Worm (Caenorhabditis elegans): ENCODE results near the gene cdh-12.

The cdh-12 gene

ce11 chrIII:1214121-1214673 is 62.4 kb downstream of the cdh-12 start (continued):
- peak; percentile 32 for TF ChIP-seq lsl-1 (GFP tag; optimal IDR thresholded peaks at IDR 0.05)
- no peak for TF ChIP-seq sptf-2 (GFP tag; optimal IDR thresholded peaks at IDR 0.05)
- TF ChIP-seq rpc-1 (optimal IDR thresholded peaks at IDR 0.05): no peak
- no peak for TF ChIP-seq rpc-1 (tag; optimal IDR thresholded peaks at IDR 0.05)
- no peak for TF ChIP-seq let-607 (tag; optimal IDR thresholded peaks at IDR 0.05)
- TF ChIP-seq nfyb-1 (GFP tag; IDR thresholded peaks at IDR 0.05): no peak
- TF ChIP-seq fkh-3 (tag; optimal IDR thresholded peaks at IDR 0.05): no peak
- TF ChIP-seq ceh-58 (GFP tag; IDR thresholded peaks at IDR 0.05): 0 out of 2 replicates have a peak, but pooled peaks have one; percentile 10
- TF ChIP-seq snpc-1.1 (tag; optimal IDR thresholded peaks at IDR 0.05; ENCODE audit: insufficient read depth): peak; percentile 58
- TF ChIP-seq B0336.3 (GFP tag; IDR thresholded peaks at IDR 0.05): no peak

ce11 chrIII:1214680-1215079 is 62.8 kb downstream of the cdh-12 start, which contains the start of gene Y119D3B.21:
Y119D3B.21 (plus strand) TSS chrIII:1215000.
- no peak for TF ChIP-seq ztf-18 (tag; optimal IDR thresholded peaks at IDR 0.05)
- no peak for TF ChIP-seq rec-8 (tag; optimal IDR thresholded peaks at IDR 0.05)
- no peak for TF ChIP-seq sdz-38 (tag; optimal IDR thresholded peaks at IDR 0.05)
- TF ChIP-seq nhr-120 (GFP tag; IDR thresholded peaks at IDR 0.05): no peak
- TF ChIP-seq bed-1 (GFP tag; IDR thresholded peaks at IDR 0.05): no peak
- no peak for TF ChIP-seq egl-18 (GFP tag; IDR thresholded peaks at IDR 0.05)
- no peak for TF ChIP-seq tlf-1 (GFP tag; optimal IDR thresholded peaks at IDR 0.05)
- no peak for TF ChIP-seq hlh-26 (GFP tag; conservative IDR thresholded peaks at IDR 0.05)
- no peak for TF ChIP-seq dpl-1 (GFP tag; optimal IDR thresholded peaks at IDR 0.05)
- no peak for TF ChIP-seq aptf-3 (GFP tag; IDR thresholded peaks at IDR 0.05)
- TF ChIP-seq efl-1 (GFP tag; optimal IDR thresholded peaks at IDR 0.05): no peak
- TF ChIP-seq pbrm-1 (GFP tag; IDR thresholded peaks at IDR 0.05): no peak
- TF ChIP-seq madf-6 (GFP tag; IDR thresholded peaks at IDR 0.05): no peak
- no peak for TF ChIP-seq rcor-1 (GFP tag; IDR thresholded peaks at IDR 0.05)
- no peak for TF ChIP-seq B0336.3 (GFP tag; IDR thresholded peaks at IDR 0.05)
- TF ChIP-seq gei-17 (GFP tag; optimal IDR thresholded peaks at IDR 0.05): no peak
- TF ChIP-seq Y79H2A.3 (GFP tag; conservative IDR thresholded peaks at IDR 0.05): no peak
- no peak for TF ChIP-seq ceh-27 (GFP tag; optimal IDR thresholded peaks at IDR 0.05)
- TF ChIP-seq dpff-1 (tag; optimal IDR thresholded peaks at IDR 0.05): no peak
- TF ChIP-seq nhr-179 (tag; optimal IDR thresholded peaks at IDR 0.05): no peak
- no peak for TF ChIP-seq D2030.7 (GFP tag; IDR thresholded peaks at IDR 0.05)
- TF ChIP-seq F39B2.1 (GFP tag; IDR thresholded peaks at IDR 0.05): no peak
- no peak for TF ChIP-seq F57A8.1 (GFP tag; optimal IDR thresholded peaks at IDR 0.05)
- no peak for TF ChIP-seq K12H6.12 (tag; optimal IDR thresholded peaks at IDR 0.05)
- peak; percentile 98 for TF ChIP-seq nhr-80 (tag; optimal IDR thresholded peaks at IDR 0.05)
- peak; percentile 14 for TF ChIP-seq ets-4 (GFP tag; optimal IDR thresholded peaks at IDR 0.05)
- TF ChIP-seq hrde-1 (tag; optimal IDR thresholded peaks at IDR 0.05; ENCODE audit: borderline replicate concordance): no peak
- no peak for TF ChIP-seq sea-2 (GFP tag; IDR thresholded peaks at IDR 0.05)
- no peak for TF ChIP-seq xnd-1 (tag; optimal IDR thresholded peaks at IDR 0.05)
- no peak for TF ChIP-seq mxl-1 (tag; optimal IDR thresholded peaks at IDR 0.05)
- TF ChIP-seq lsl-1 (GFP tag; optimal IDR thresholded peaks at IDR 0.05): no peak
- TF ChIP-seq ztf-22 (GFP tag; optimal IDR thresholded peaks at IDR 0.05): peak; percentile 39
- TF ChIP-seq cebp-2 (GFP tag; IDR thresholded peaks at IDR 0.05): no peak
- no peak for TF ChIP-seq fkh-3 (tag; optimal IDR thresholded peaks at IDR 0.05)
- TF ChIP-seq nhr-90 (tag; optimal IDR thresholded peaks at IDR 0.05): peak; percentile 23
- TF ChIP-seq egrh-3 (GFP tag; IDR thresholded peaks at IDR 0.05): no peak
- no peak for TF ChIP-seq lsy-27 (tag; optimal IDR thresholded peaks at IDR 0.05; ENCODE audit: borderline replicate concordance, insufficient read depth)
- peak; percentile 11 for TF ChIP-seq lin-54 (GFP tag; optimal IDR thresholded peaks at IDR 0.05)
- TF ChIP-seq madf-8 (GFP tag; conservative IDR thresholded peaks at IDR 0.05): no peak
- TF ChIP-seq nfya-2 (GFP tag; IDR thresholded peaks at IDR 0.05): no peak
- TF ChIP-seq ztf-28 (GFP tag; IDR thresholded peaks at IDR 0.05): no peak
